Worm (Caenorhabditis elegans): ENCODE results near the gene C55A6.3.
"Not testable (repeated sequence)": the region's sequence is repeated elsewhere in the genome, so short reads cannot be mapped to it uniquely, and the experiment has no call there.

Gene C55A6.3

ce11 chrV:11484404-11484803 lies 28.9 kb downstream of the C55A6.3 start:
- no peak for TF ChIP-seq ham-2 (GFP tag; optimal IDR thresholded peaks at IDR 0.05)
- TF ChIP-seq ceh-83 (GFP tag; optimal IDR thresholded peaks at IDR 0.05) = no peak
- no peak for TF ChIP-seq lsy-2 (tag; optimal IDR thresholded peaks at IDR 0.05)
- TF ChIP-seq nhr-12 (tag; optimal IDR thresholded peaks at IDR 0.05) = no peak
- no peak for TF ChIP-seq M03D4.4 (tag; optimal IDR thresholded peaks at IDR 0.05)

- TF ChIP-seq ceh-83 (GFP tag; optimal IDR thresholded peaks at IDR 0.05); nhr-2 (tag; optimal IDR thresholded peaks at IDR 0.05); elt-3 (tag; optimal IDR thresholded peaks at IDR 0.05): not testable (repeated sequence)
These were observed 29.7 kb downstream of the C55A6.3 start, which contains the start of gene col-157 for ce11 chrV:11483580-11484092. TSS of gene col-157 (plus strand) at chrV:11484042.

ce11 chrV:11480734-11481133 lies 32.6 kb downstream of the C55A6.3 start, which contains the start of gene T11F9.14:
TSS of gene T11F9.14 (minus strand) at chrV:11480834.
- not testable (repeated sequence) for TF ChIP-seq unc-39 (tag; optimal IDR thresholded peaks at IDR 0.05); mab-5 (tag; optimal IDR thresholded peaks at IDR 0.05); ham-2 (GFP tag; optimal IDR thresholded peaks at IDR 0.05)

ce11 chrV:11479406-11479805 lies 33.9 kb downstream of the C55A6.3 start, which contains the start of gene T11F9.22:
TSS of gene T11F9.22 (plus strand) at chrV:11479706.
- no peak for TF ChIP-seq elt-1 (tag; optimal IDR thresholded peaks at IDR 0.05; ENCODE audit: borderline replicate concordance, insufficient read depth)
- no peak for TF ChIP-seq sem-2 (GFP tag; optimal IDR thresholded peaks at IDR 0.05)
- no peak for TF ChIP-seq unc-39 (tag; optimal IDR thresholded peaks at IDR 0.05)
- no peak for TF ChIP-seq nhr-12 (tag; optimal IDR thresholded peaks at IDR 0.05)
- no peak for TF ChIP-seq nhr-2 (tag; optimal IDR thresholded peaks at IDR 0.05)
- TF ChIP-seq ceh-43 (GFP tag; optimal IDR thresholded peaks at IDR 0.05) = no peak
- no peak for TF ChIP-seq ces-1 (GFP tag; optimal IDR thresholded peaks at IDR 0.05)
- no peak for TF ChIP-seq lsy-2 (tag; optimal IDR thresholded peaks at IDR 0.05)
- no peak for TF ChIP-seq nhr-76 (tag; optimal IDR thresholded peaks at IDR 0.05)
- TF ChIP-seq cnd-1 (tag; optimal IDR thresholded peaks at IDR 0.05) = no peak
- TF ChIP-seq blmp-1 (tag; optimal IDR thresholded peaks at IDR 0.05) = no peak
- TF ChIP-seq ceh-83 (GFP tag; optimal IDR thresholded peaks at IDR 0.05) = no peak
- TF ChIP-seq drap-1 (GFP tag; optimal IDR thresholded peaks at IDR 0.05) = no peak
- TF ChIP-seq ceh-39 (tag; optimal IDR thresholded peaks at IDR 0.05) = no peak
- no peak for TF ChIP-seq lin-13 (tag; optimal IDR thresholded peaks at IDR 0.05)
- TF ChIP-seq nhr-237 (tag; optimal IDR thresholded peaks at IDR 0.05) = no peak
- no peak for TF ChIP-seq snpc-4 (tag; optimal IDR thresholded peaks at IDR 0.05)

- TF ChIP-seq drap-1 (GFP tag; optimal IDR thresholded peaks at IDR 0.05); unc-39 (tag; optimal IDR thresholded peaks at IDR 0.05); nhr-2 (tag; optimal IDR thresholded peaks at IDR 0.05): not testable (repeated sequence)
These were observed 37.7 kb downstream of the C55A6.3 start, which contains the start of gene T11F9.7 for ce11 chrV:11475638-11476037. TSS of gene T11F9.7 (plus strand) at chrV:11475938.

- no peak for TF ChIP-seq lin-32 (GFP tag; optimal IDR thresholded peaks at IDR 0.05)
- TF ChIP-seq lin-13 (tag; optimal IDR thresholded peaks at IDR 0.05) = no peak
- no peak for TF ChIP-seq M03D4.4 (tag; optimal IDR thresholded peaks at IDR 0.05)
- TF ChIP-seq mab-5 (tag; optimal IDR thresholded peaks at IDR 0.05) = no peak
- no peak for TF ChIP-seq blmp-1 (tag; optimal IDR thresholded peaks at IDR 0.05)
- no peak for TF ChIP-seq unc-39 (tag; optimal IDR thresholded peaks at IDR 0.05)
- no peak for TF ChIP-seq elt-1 (tag; optimal IDR thresholded peaks at IDR 0.05; ENCODE audit: borderline replicate concordance, insufficient read depth)
- no peak for TF ChIP-seq hlh-1 (tag; optimal IDR thresholded peaks at IDR 0.05)
- TF ChIP-seq ceh-39 (tag; optimal IDR thresholded peaks at IDR 0.05) = no peak
- no peak for TF ChIP-seq ztf-11 (tag; optimal IDR thresholded peaks at IDR 0.05)
- TF ChIP-seq ceh-83 (GFP tag; optimal IDR thresholded peaks at IDR 0.05) = no peak
- no peak for TF ChIP-seq mls-2 (tag; optimal IDR thresholded peaks at IDR 0.05)
- TF ChIP-seq nhr-2 (tag; optimal IDR thresholded peaks at IDR 0.05) = no peak
- no peak for TF ChIP-seq flh-1 (GFP tag; optimal IDR thresholded peaks at IDR 0.05)
- no peak for TF ChIP-seq sptf-1 (tag; optimal IDR thresholded peaks at IDR 0.05)
- TF ChIP-seq nhr-12 (tag; optimal IDR thresholded peaks at IDR 0.05) = no peak
- TF ChIP-seq unc-120 (tag; optimal IDR thresholded peaks at IDR 0.05; ENCODE audit: poor library complexity, severe bottlenecking) = no peak
- TF ChIP-seq cnd-1 (tag; optimal IDR thresholded peaks at IDR 0.05) = no peak
- no peak for TF ChIP-seq nhr-237 (tag; optimal IDR thresholded peaks at IDR 0.05)
These were observed 38.9 kb downstream of the C55A6.3 start, which contains the start of gene nas-22 for ce11 chrV:11474399-11474798. TSS of gene nas-22 (plus strand) at chrV:11474699.

Measured in whole organism, mixed stage, embryonic.